Fruit fly (Drosophila melanogaster): Measurements from ENCODE around the gene CG33298.

Gene CG33298

dm6 chr2L:9459372-9460091 is 35.7 kb upstream of the CG33298 start:
- no peak for TF ChIP-seq usp (GFP tag; optimal IDR thresholded peaks at IDR 0.05)
- TF ChIP-seq Dll (optimal IDR thresholded peaks at IDR 0.05) = no peak
- no peak for TF ChIP-seq CG8478 (optimal IDR thresholded peaks at IDR 0.05)
- no peak for TF ChIP-seq pan (optimal IDR thresholded peaks at IDR 0.05)
- no peak for TF ChIP-seq EcR (GFP tag; optimal IDR thresholded peaks at IDR 0.05)
- TF ChIP-seq psq (optimal IDR thresholded peaks at IDR 0.05) = no peak

dm6 chr2L:9460092-9460473 is 35.2 kb upstream of the CG33298 start:
- TF ChIP-seq pan (optimal IDR thresholded peaks at IDR 0.05) = no peak
- TF ChIP-seq psq (optimal IDR thresholded peaks at IDR 0.05) = no peak
- TF ChIP-seq usp (GFP tag; optimal IDR thresholded peaks at IDR 0.05) = no peak
- no peak for TF ChIP-seq EcR (GFP tag; optimal IDR thresholded peaks at IDR 0.05)
- no peak for TF ChIP-seq Dll (optimal IDR thresholded peaks at IDR 0.05)
- TF ChIP-seq CG8478 (optimal IDR thresholded peaks at IDR 0.05) = no peak

dm6 chr2L:9464455-9465063 is 30.7 kb upstream of the CG33298 start:
- TF ChIP-seq psq (optimal IDR thresholded peaks at IDR 0.05) = no peak
- TF ChIP-seq CG8478 (optimal IDR thresholded peaks at IDR 0.05) = no peak
- TF ChIP-seq EcR (GFP tag; optimal IDR thresholded peaks at IDR 0.05) = no peak

- TF ChIP-seq CG8478 (optimal IDR thresholded peaks at IDR 0.05) = no peak
- no peak for TF ChIP-seq psq (optimal IDR thresholded peaks at IDR 0.05)
- TF ChIP-seq Dll (optimal IDR thresholded peaks at IDR 0.05) = no peak
- no peak for TF ChIP-seq EcR (GFP tag; optimal IDR thresholded peaks at IDR 0.05)
- TF ChIP-seq usp (GFP tag; optimal IDR thresholded peaks at IDR 0.05) = no peak
- no peak for TF ChIP-seq pan (optimal IDR thresholded peaks at IDR 0.05)
Observed at dm6 chr2L:9467392-9467791, 27.9 kb upstream of the CG33298 start.

- TF ChIP-seq psq (optimal IDR thresholded peaks at IDR 0.05) = no peak
- no peak for TF ChIP-seq usp (GFP tag; optimal IDR thresholded peaks at IDR 0.05)
- no peak for TF ChIP-seq EcR (GFP tag; optimal IDR thresholded peaks at IDR 0.05)
- no peak for TF ChIP-seq Dll (optimal IDR thresholded peaks at IDR 0.05)
Observed at dm6 chr2L:9487468-9487867, 7.8 kb upstream of the CG33298 start.

dm6 chr2L:9490788-9491187 is 4.5 kb upstream of the CG33298 start:
- TF ChIP-seq psq (optimal IDR thresholded peaks at IDR 0.05) = no peak

- TF ChIP-seq EcR (GFP tag; optimal IDR thresholded peaks at IDR 0.05) = peak in 1 of 2 experiments; percentile 59
- no peak for TF ChIP-seq Dll (optimal IDR thresholded peaks at IDR 0.05)
Observed at dm6 chr2L:9493375-9494263, 1.7 kb upstream of the CG33298 start.

dm6 chr2L:9494663-9495417 is 434 bp upstream of the CG33298 start, which contains the start of gene Gdi:
Gene Gdi (minus strand): TSS chr2L:9494876.
- TF ChIP-seq EcR (GFP tag; optimal IDR thresholded peaks at IDR 0.05) (no peak), psq (optimal IDR thresholded peaks at IDR 0.05) (peak; percentile 3)

- TF ChIP-seq CG8478 (optimal IDR thresholded peaks at IDR 0.05) = no peak
- no peak for TF ChIP-seq usp (GFP tag; optimal IDR thresholded peaks at IDR 0.05)
- TF ChIP-seq pan (optimal IDR thresholded peaks at IDR 0.05) = no peak
- no peak for TF ChIP-seq psq (optimal IDR thresholded peaks at IDR 0.05)
- no peak for TF ChIP-seq Dll (optimal IDR thresholded peaks at IDR 0.05)
- no peak for TF ChIP-seq EcR (GFP tag; optimal IDR thresholded peaks at IDR 0.05)
Observed at dm6 chr2L:9495870-9496269, 596 bp downstream of the CG33298 start.

- TF ChIP-seq CG8478 (optimal IDR thresholded peaks at IDR 0.05) = no peak
- no peak for TF ChIP-seq Dll (optimal IDR thresholded peaks at IDR 0.05)
- TF ChIP-seq EcR (GFP tag; optimal IDR thresholded peaks at IDR 0.05) = peak in 1 of 2 experiments; percentile 15
Observed at dm6 chr2L:9496378-9497284, 1.4 kb downstream of the CG33298 start.

dm6 chr2L:9497285-9497660 is 2.0 kb downstream of the CG33298 start:
- TF ChIP-seq EcR (GFP tag; optimal IDR thresholded peaks at IDR 0.05) (peak in 1 of 2 experiments; percentile 61), usp (GFP tag; optimal IDR thresholded peaks at IDR 0.05) (no peak)
